Fruit fly (Drosophila melanogaster): Measurements from ENCODE around the gene Ilp8.
A peak's percentile ranks its signal among the peaks of the same experiment; 100 is the strongest.

Ilp8 gene

DNA sequence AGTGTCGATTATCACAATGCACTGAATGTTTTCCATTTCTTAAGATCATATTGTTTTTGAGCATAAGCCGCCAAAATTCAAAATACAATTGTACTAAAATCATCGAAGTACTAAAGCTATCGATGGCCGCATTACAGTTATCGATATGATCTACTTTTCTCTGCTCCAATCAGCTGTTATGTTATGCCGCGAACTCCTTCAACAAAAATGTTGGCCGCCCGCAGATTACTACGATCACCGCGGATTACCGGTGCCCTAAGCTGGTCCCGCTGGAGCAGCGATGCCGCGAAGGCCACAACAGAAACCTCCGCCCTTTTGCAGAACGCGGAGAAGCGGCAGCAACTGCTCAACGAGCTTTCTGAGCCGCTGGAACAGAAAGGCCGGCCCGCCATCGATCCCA is 3.6 kb upstream of the Ilp8 start, which contains the start of gene beg (continued):
- TF ChIP-seq CG7963 (GFP tag; IDR thresholded peaks at IDR 0.05; ENCODE audit: partially characterized antibody) (peak; percentile 59), E2f1 (GFP tag; IDR thresholded peaks at IDR 0.05) (no peak), D19B (GFP tag; optimal IDR thresholded peaks at IDR 0.05) (no peak), chinmo (GFP tag; IDR thresholded peaks at IDR 0.05; ENCODE audit: partially characterized antibody) (0 out of 4 replicates have a peak, but pooled peaks have one; percentile 54), pan (optimal IDR thresholded peaks at IDR 0.05) (no peak), pan (GFP tag; optimal IDR thresholded peaks at IDR 0.05 in 1 of 2, IDR thresholded peaks at IDR 0.05 in 1 of 2) (no peak), hkb (optimal IDR thresholded peaks at IDR 0.05) (no peak), hkb (GFP tag; IDR thresholded peaks at IDR 0.05) (no peak), seq (GFP tag; IDR thresholded peaks at IDR 0.05) (no peak), NC2α (GFP tag; optimal IDR thresholded peaks at IDR 0.05) (no peak), TFAM (GFP tag; optimal IDR thresholded peaks at IDR 0.05) (no peak), CG12104 (GFP tag; optimal IDR thresholded peaks at IDR 0.05) (no peak), Gsc (GFP tag; IDR thresholded peaks at IDR 0.05) (no peak), org-1 (GFP tag; optimal IDR thresholded peaks at IDR 0.05) (no peak), CG13775 (GFP tag; optimal IDR thresholded peaks at IDR 0.05) (no peak), pros (GFP tag; optimal IDR thresholded peaks at IDR 0.05) (no peak), CG16813 (GFP tag; IDR thresholded peaks at IDR 0.05; ENCODE audit: partially characterized antibody) (peak; percentile 61; the same call in 2 of the 3 replicates), da (GFP tag; optimal IDR thresholded peaks at IDR 0.05) (no peak), ase (GFP tag; IDR thresholded peaks at IDR 0.05) (no peak), danr (GFP tag; IDR thresholded peaks at IDR 0.05) (no peak), Opbp (GFP tag; IDR thresholded peaks at IDR 0.05; ENCODE audit: partially characterized antibody) (peak; percentile 73; the same call in 2 of the 3 replicates), HHEX (GFP tag; optimal IDR thresholded peaks at IDR 0.05) (no peak), crp (GFP tag; optimal IDR thresholded peaks at IDR 0.05) (peak; percentile 30 to 90), CG11723 (GFP tag; optimal IDR thresholded peaks at IDR 0.05) (no peak), Atf3 (GFP tag; optimal IDR thresholded peaks at IDR 0.05) (no peak), CG3995 (GFP tag; optimal IDR thresholded peaks at IDR 0.05) (no peak), CG17802 (tag; optimal IDR thresholded peaks at IDR 0.05) (no peak), klu (GFP tag; IDR thresholded peaks at IDR 0.05) (no peak), disco-r (GFP tag; optimal IDR thresholded peaks at IDR 0.05) (no peak), CG1602 (GFP tag; optimal IDR thresholded peaks at IDR 0.05) (no peak), Scr (GFP tag; IDR thresholded peaks at IDR 0.05; ENCODE audit: partially characterized antibody) (peak; percentile 68), CG42726 (GFP tag; IDR thresholded peaks at IDR 0.05; ENCODE audit: partially characterized antibody) (no peak), CG3281 (GFP tag; optimal IDR thresholded peaks at IDR 0.05) (no peak), dpn (GFP tag; optimal IDR thresholded peaks at IDR 0.05) (no peak), CG12391 (tag; optimal IDR thresholded peaks at IDR 0.05) (no peak), Vsx1 (GFP tag; optimal IDR thresholded peaks at IDR 0.05) (no peak), CG34224 (GFP tag; IDR thresholded peaks at IDR 0.05; ENCODE audit: partially characterized antibody) (peak; percentile 93), twi (tag; optimal IDR thresholded peaks at IDR 0.05) (no peak), Lhr (GFP tag; optimal IDR thresholded peaks at IDR 0.05) (no peak), CG8944 (GFP tag; optimal IDR thresholded peaks at IDR 0.05) (no peak), Hmx (GFP tag; optimal IDR thresholded peaks at IDR 0.05) (no peak), tgo (GFP tag; IDR thresholded peaks at IDR 0.05) (no peak), CG12236 (GFP tag; optimal IDR thresholded peaks at IDR 0.05) (no peak), Kr (GFP tag; optimal IDR thresholded peaks at IDR 0.05) (no peak), Jarid2 (GFP tag; optimal IDR thresholded peaks at IDR 0.05) (no peak), CG4282 (GFP tag; optimal IDR thresholded peaks at IDR 0.05) (no peak), CG14050 (GFP tag; IDR thresholded peaks at IDR 0.05) (no peak), Mad (GFP tag; optimal IDR thresholded peaks at IDR 0.05) (no peak), CG7745 (tag; optimal IDR thresholded peaks at IDR 0.05) (no peak), CG10321 (GFP tag; IDR thresholded peaks at IDR 0.05) (no peak), lola (GFP tag; optimal IDR thresholded peaks at IDR 0.05) (no peak)
